Worm (Caenorhabditis elegans) whole organism, L4/young adult: Measurements from ENCODE around the gene K10D11.3.

Experiments
- W03F9.2 ChIP-seq: fragments of 150-350 bp; optimal IDR thresholded peaks from 2 replicates; lab custom pipeline; 2014; ENCODE audit warnings: missing biosample characterization, missing genetic modification characterization
- dao-5 ChIP-seq: sonication (generic microtip); optimal IDR thresholded peaks from 2 replicates; lab custom pipeline; 2016; ENCODE audit warnings: missing genotype, missing genetic modification characterization, moderate library complexity, missing compliant biosample characterization
- him-1 ChIP-seq: sonication (generic microtip); optimal IDR thresholded peaks from 2 replicates; lab custom pipeline; 2016; ENCODE audit warnings: missing genotype, missing genetic modification reagents, missing genetic modification characterization, missing compliant biosample characterization

ce11 chrIV:13032153-13032552 lies 46.2 kb upstream of the K10D11.3 start:
- no peak for TF ChIP-seq dao-5 (tag; lab: Kevin White, UChicago)
- TF ChIP-seq him-1 (tag; lab: Kevin White, UChicago): no peak
- no peak for TF ChIP-seq W03F9.2 (tag; lab: Kevin White, UChicago)
